Worm (Caenorhabditis elegans) whole organism, L3 larva: ENCODE results near the gene rfp-1.

Experiments
- R02D3.7 ChIP-seq: fragments of 150-350 bp; optimal IDR thresholded peaks from 2 replicates; lab custom pipeline; 2014; ENCODE audit warnings: missing biosample characterization, missing genetic modification characterization
- ceh-82 ChIP-seq: fragments of 150-350 bp; optimal IDR thresholded peaks from 2 replicates; lab custom pipeline; 2014; ENCODE audit warnings: missing biosample characterization, missing genetic modification characterization
- ceh-9 ChIP-seq: sonication (generic microtip); optimal IDR thresholded peaks from 2 replicates; lab custom pipeline; 2018; ENCODE audit warnings: missing biosample characterization, missing genetic modification characterization
- elt-3 ChIP-seq, 3 experiments: fragments of 150-350 bp in 1 of 3; sonication (generic microtip) in 2 of 3; optimal IDR thresholded peaks; 2 replicates in 2 of 3; 4 replicates in 1 of 3; lab custom pipeline; 2014 to 2017; ENCODE audit warnings: missing biosample characterization in 3 of 3, missing genetic modification characterization in 3 of 3
- fos-1 ChIP-seq: fragments of 150-350 bp; optimal IDR thresholded peaks from 2 replicates; lab custom pipeline; 2014; ENCODE audit warnings: missing biosample characterization, missing genetic modification characterization
- jun-1 ChIP-seq: fragments of 150-350 bp; optimal IDR thresholded peaks from 2 replicates; lab custom pipeline; 2014; ENCODE audit warnings: missing biosample characterization, missing genetic modification reagents, missing genetic modification characterization
- lin-15B ChIP-seq: fragments of 150-350 bp; optimal IDR thresholded peaks from 2 replicates; lab custom pipeline; 2014; ENCODE audit warnings: missing biosample characterization, missing genetic modification characterization
- nhr-11 ChIP-seq: fragments of 150-350 bp; optimal IDR thresholded peaks from 2 replicates; lab custom pipeline; 2014; ENCODE audit warnings: missing biosample characterization, missing genetic modification characterization
- nhr-25 ChIP-seq: sonication (generic microtip); optimal IDR thresholded peaks from 2 replicates; lab custom pipeline; 2017; ENCODE audit warnings: missing biosample characterization, missing genetic modification characterization
- pha-4 ChIP-seq: fragments of 150-350 bp; optimal IDR thresholded peaks from 2 replicates; lab custom pipeline; 2014; ENCODE audit warnings: missing biosample characterization, missing genetic modification reagents, missing genetic modification characterization
- skn-1 ChIP-seq: fragments of 150-350 bp; optimal IDR thresholded peaks from 2 replicates; lab custom pipeline; 2014; ENCODE audit warnings: missing biosample characterization, missing genetic modification characterization
- unc-62 ChIP-seq: fragments of 150-350 bp; sonication (generic microtip); optimal IDR thresholded peaks from 4 replicates; lab custom pipeline; 2014; ENCODE audit warnings: missing biosample characterization, missing genetic modification reagents, missing genetic modification characterization

DNA sequence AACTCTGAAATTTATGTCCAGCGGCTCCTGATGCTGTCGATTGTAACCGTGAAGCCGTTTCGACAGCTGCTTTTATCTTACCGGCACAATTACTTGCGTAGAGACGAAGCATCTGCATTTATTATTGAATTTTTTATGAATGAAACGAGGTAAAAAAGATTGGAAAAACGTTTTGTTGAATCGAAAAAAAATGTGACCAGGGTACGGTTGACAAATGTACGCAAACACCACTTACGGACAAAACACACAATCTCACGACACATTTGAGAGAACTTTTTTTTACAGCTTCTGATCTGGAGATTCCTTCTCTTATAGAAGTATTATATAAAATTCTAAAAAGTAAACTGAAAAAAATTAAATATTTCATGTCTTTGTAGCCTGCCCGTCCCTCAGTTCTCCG lies 26.6 kb upstream of the rfp-1 start, which contains the start of the genes mrps-18A and ZC262.2:
- TF ChIP-seq elt-3 (tag; optimal IDR thresholded peaks at IDR 0.05; lab: Kevin White, UChicago) = no peak
- TF ChIP-seq ceh-82 (tag; lab: Kevin White, UChicago) = no peak
- TF ChIP-seq lin-15B (tag; lab: Kevin White, UChicago) = peak; percentile 14
- no peak for TF ChIP-seq R02D3.7 (tag; lab: Kevin White, UChicago)
- no peak for TF ChIP-seq skn-1 (tag; lab: Kevin White, UChicago)
- no peak for TF ChIP-seq unc-62
- no peak for TF ChIP-seq fos-1 (tag; lab: Kevin White, UChicago)
- TF ChIP-seq nhr-25 (tag; lab: Kevin White, UChicago) = no peak
- TF ChIP-seq nhr-11 (tag; lab: Kevin White, UChicago) = no peak
- TF ChIP-seq pha-4 (tag; lab: Kevin White, UChicago) = peak; percentile 63
- no peak for TF ChIP-seq jun-1 (tag; lab: Kevin White, UChicago)
- TF ChIP-seq ceh-9 (tag; lab: Kevin White, UChicago) = no peak
